Worm (Caenorhabditis elegans): ENCODE data around the gene tbck-1.

DNA sequence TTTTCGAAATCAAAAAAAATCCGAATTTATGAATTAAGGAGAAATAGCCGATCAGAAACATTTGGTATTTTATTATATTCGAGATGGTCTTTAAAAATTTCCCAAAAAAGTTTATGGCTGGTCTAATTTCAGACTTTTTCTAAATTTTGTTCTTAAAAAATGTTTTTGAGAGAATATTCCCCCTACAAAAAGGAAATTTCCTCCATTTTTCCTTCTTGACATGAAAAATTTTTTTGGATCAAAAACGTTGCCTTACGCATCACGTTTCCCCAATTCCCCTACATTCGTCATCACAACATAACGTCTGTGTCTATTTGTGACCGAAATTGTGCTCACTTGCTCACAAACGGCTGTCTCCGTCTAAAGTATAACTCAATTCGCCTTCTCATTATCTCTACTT lies 35.0 kb upstream of the tbck-1 start:
- no peak for TF ChIP-seq flt-1 (GFP tag; IDR thresholded peaks at IDR 0.05)
- TF ChIP-seq ama-1 (optimal IDR thresholded peaks at IDR 0.05), result no peak
- no peak for TF ChIP-seq hnd-1 (tag; optimal IDR thresholded peaks at IDR 0.05)

Measured in whole organism, early embryonic.